Fruit fly (Drosophila melanogaster): ENCODE data around the gene CG17329.

dm6 chr2L:16315027-16315426, 23.9 kb downstream of the CG17329 start:
- TF ChIP-seq CTCF (optimal IDR thresholded peaks at IDR 0.05) (no peak), CG8478 (optimal IDR thresholded peaks at IDR 0.05) (no peak)

Data from S2 (cell line).